Fruit fly (Drosophila melanogaster) whole organism, embryonic: ENCODE data around the gene CG31808.

ENCODE experiments used
- CG10147 ChIP-seq: fragments of 200-800 bp; sonication (Bioruptor generic); optimal IDR thresholded peaks from 2 replicates; lab custom pipeline; 2019; ENCODE audit warnings: missing biosample characterization, mild to moderate bottlenecking, missing genetic modification characterization, moderate library complexity
- CG11247 ChIP-seq: fragments of 200-800 bp; sonication (Bioruptor generic); IDR thresholded peaks from 2 replicates; pipeline ENCODE4 v1.3.6; 2022; ENCODE audit warnings: missing biosample characterization, missing genetic modification characterization
- CG13123 ChIP-seq: fragments of 200-800 bp; sonication (Bioruptor generic); optimal IDR thresholded peaks from 2 replicates; lab custom pipeline; 2016; ENCODE audit warnings: missing biosample characterization, missing genetic modification characterization
- Dll ChIP-seq: fragments of 200-800 bp; sonication (Bioruptor generic); IDR thresholded peaks from 4 replicates; pipeline ENCODE4 v1.3.6; 2022; ENCODE audit warnings: missing biosample characterization, missing genetic modification characterization; ENCODE audit not compliant: partially characterized antibody
- Nf-YC ChIP-seq: fragments of 200-800 bp; optimal IDR thresholded peaks from 3 replicates; lab custom pipeline; 2019; ENCODE audit warnings: missing biosample characterization, mild to moderate bottlenecking, missing genetic modification characterization, moderate library complexity
- az2 ChIP-seq: fragments of 200-800 bp; sonication (Bioruptor generic); optimal IDR thresholded peaks from 3 replicates; lab custom pipeline; 2016; ENCODE audit warnings: missing biosample characterization, missing genetic modification characterization
- esg ChIP-seq: fragments of 200-800 bp; sonication (Bioruptor generic); conservative IDR thresholded peaks from 2 replicates; pipeline ENCODE4 v1.3.6; 2022; ENCODE audit warnings: missing biosample characterization, missing genetic modification characterization
- sens-2 ChIP-seq: fragments of 200-800 bp; sonication (Bioruptor generic); IDR thresholded peaks from 2 replicates; pipeline ENCODE4 v1.3.6; 2022; ENCODE audit warnings: missing biosample characterization, missing genetic modification characterization
- stc ChIP-seq: fragments of 200-800 bp; sonication (Bioruptor generic); IDR thresholded peaks from 2 replicates; pipeline ENCODE4 v1.3.6; 2022; ENCODE audit warnings: missing biosample characterization, missing genetic modification characterization

DNA sequence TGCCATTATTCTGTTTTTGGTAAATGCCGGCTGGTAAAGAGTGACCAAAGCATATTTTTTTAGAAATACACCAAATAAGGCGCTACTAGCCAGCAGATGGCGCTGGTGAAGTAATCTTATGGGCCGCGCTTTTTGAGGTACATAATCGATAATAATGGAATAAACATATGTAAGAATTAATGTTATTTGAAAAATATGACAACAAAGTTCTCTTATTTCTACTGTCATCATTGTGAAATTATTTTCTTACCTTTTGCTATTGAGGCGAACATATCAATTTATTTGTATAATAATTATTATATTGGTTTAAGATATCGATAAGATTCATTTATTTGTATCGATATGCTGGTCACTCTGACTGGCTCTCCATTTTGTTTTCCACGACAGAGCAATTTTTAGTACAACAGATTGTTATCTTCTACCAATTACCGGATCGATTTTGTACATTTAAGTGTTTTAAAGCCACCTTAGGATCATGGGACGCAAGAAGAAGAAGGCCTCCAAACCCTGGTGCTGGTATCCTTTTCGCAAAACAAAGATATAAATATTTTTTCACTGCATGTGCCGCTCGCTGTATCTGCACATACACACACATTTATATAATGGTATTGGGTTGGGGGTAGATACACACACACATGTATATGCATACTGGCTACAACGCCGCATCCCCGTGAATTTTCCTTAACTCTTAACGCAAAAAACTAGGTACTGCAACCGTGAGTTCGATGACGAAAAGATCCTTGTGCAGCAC, 27.2 kb upstream of the CG31808 start, which contains the start of the genes LSm7 and BuGZ:
- peak; percentile 37 for TF ChIP-seq az2 (GFP tag; lab: Kevin White, UChicago)
- peak; percentile 78 for TF ChIP-seq Dll (GFP tag; lab: Robert Waterston, UW)
- TF ChIP-seq Nf-YC = no peak
- no peak for TF ChIP-seq CG13123 (GFP tag; lab: Kevin White, UChicago)
- no peak for TF ChIP-seq CG10147 (GFP tag; lab: Kevin White, UChicago)
- no peak for TF ChIP-seq stc (GFP tag; lab: Robert Waterston, UW)
- TF ChIP-seq sens-2 (GFP tag; lab: Robert Waterston, UW) = no peak
- TF ChIP-seq esg (GFP tag; lab: Robert Waterston, UW) = no peak
- no peak for TF ChIP-seq CG11247 (GFP tag; lab: Robert Waterston, UW)
